Fruit fly (Drosophila melanogaster) whole organism, wandering third instar larva: ENCODE measurements around the gene CG10462.

ENCODE experiments used
- CG9705 ChIP-seq: fragments of 200-800 bp; sonication (Bioruptor generic); optimal IDR thresholded peaks from 2 replicates; lab custom pipeline; 2018; ENCODE audit warnings: missing biosample characterization, mild to moderate bottlenecking, missing genetic modification characterization
- GATAd ChIP-seq: sonication (Bioruptor generic); optimal IDR thresholded peaks from 2 replicates; lab custom pipeline; 2016; ENCODE audit warnings: missing biosample characterization, missing genetic modification characterization
- Myc ChIP-seq: fragments of >200 bp; optimal IDR thresholded peaks from 2 replicates; lab custom pipeline; 2017
- fru ChIP-seq: fragments of 200-800 bp; sonication (Bioruptor generic); optimal IDR thresholded peaks from 3 replicates; lab custom pipeline; 2016; ENCODE audit warnings: missing biosample characterization, mild to moderate bottlenecking, missing genetic modification characterization
- h ChIP-seq: fragments of 200-800 bp; sonication (Bioruptor generic); optimal IDR thresholded peaks from 3 replicates; lab custom pipeline; 2016; ENCODE audit warnings: missing biosample characterization, mild to moderate bottlenecking, missing genetic modification characterization
- rgr ChIP-seq: fragments of 200-800 bp; sonication (Bioruptor generic); optimal IDR thresholded peaks from 3 replicates; lab custom pipeline; 2016; ENCODE audit warnings: missing biosample characterization, mild to moderate bottlenecking, missing genetic modification characterization

- no peak for TF ChIP-seq h (GFP tag; lab: Kevin White, UChicago)
- TF ChIP-seq GATAd (GFP tag; lab: Kevin White, UChicago): no peak
- no peak for TF ChIP-seq CG9705 (GFP tag; lab: Kevin White, UChicago)
- TF ChIP-seq fru (GFP tag; lab: Kevin White, UChicago): no peak
- TF ChIP-seq Myc: no peak
- no peak for TF ChIP-seq rgr (GFP tag; lab: Kevin White, UChicago)
Measured at dm6 chr2L:19700868-19701267, 34.9 kb downstream of the CG10462 start, which contains the start of gene scw.
